Worm (Caenorhabditis elegans): ENCODE data around the gene fbf-2.

fbf-2 gene

DNA sequence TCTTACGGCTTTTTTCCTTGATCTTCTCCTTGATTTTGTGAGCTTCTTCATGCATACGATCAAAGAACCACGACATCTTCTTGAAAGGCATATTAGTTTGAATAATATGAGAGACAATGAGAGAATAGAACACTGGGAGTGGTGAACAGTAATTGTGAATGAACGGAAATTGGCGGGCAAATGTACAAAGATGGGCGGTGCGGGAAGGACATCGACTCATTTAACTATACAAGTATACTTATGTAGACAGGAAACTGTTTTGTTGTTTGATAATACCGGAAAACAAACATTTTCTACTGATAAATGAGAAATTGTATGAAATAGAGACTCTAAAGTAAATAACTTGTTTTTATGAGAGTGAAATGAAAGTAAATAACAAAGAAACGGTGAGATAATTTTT lies 46.2 kb downstream of the fbf-2 start, which contains the start of gene R12C12.5:
R12C12.5 (minus strand) TSS at position 101 of the 400 bp plus-strand sequence.
- TF ChIP-seq F26F4.8 (GFP tag; conservative IDR thresholded peaks at IDR 0.05) (no peak), tra-1 (GFP tag; IDR thresholded peaks at IDR 0.05) (no peak), R02D3.7 (tag; optimal IDR thresholded peaks at IDR 0.05) (no peak), dmd-9 (GFP tag; IDR thresholded peaks at IDR 0.05) (no peak), jun-1 (tag; optimal IDR thresholded peaks at IDR 0.05) (no peak), nhr-76 (tag; optimal IDR thresholded peaks at IDR 0.05) (no peak), T26A8.4 (GFP tag; IDR thresholded peaks at IDR 0.05) (no peak), mep-1 (tag; optimal IDR thresholded peaks at IDR 0.05) (no peak), spr-1 (tag; optimal IDR thresholded peaks at IDR 0.05) (no peak), nhr-111 (GFP tag; optimal IDR thresholded peaks at IDR 0.05) (no peak)

DNA sequence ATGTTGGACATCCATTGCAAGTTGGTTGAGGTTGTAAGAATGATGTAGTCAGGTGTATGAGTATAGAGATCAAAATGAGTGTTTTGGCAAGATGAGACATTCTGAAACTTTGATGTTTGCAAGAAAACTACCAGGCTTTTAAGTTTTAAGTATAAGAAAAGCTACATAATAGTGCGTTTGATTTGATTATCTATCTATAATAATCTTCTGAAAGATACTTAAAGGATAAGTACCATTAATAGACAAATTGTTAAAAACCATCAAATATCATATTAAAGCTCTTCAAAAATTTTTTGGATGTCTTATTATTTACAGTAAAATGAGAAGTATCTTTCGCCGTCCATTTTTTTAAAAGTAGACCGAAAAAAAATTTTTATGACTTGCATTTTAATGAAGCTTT lies 48.1 kb downstream of the fbf-2 start, which contains the start of gene R12C12.10:
R12C12.10 (minus strand) TSS at position 101 of the 400 bp plus-strand sequence.
- TF ChIP-seq tag-97 (GFP tag; IDR thresholded peaks at IDR 0.05) (no peak), ces-1 (GFP tag; optimal IDR thresholded peaks at IDR 0.05) (no peak)

Data from whole organism, L4 larva.